Fruit fly (Drosophila melanogaster) whole organism, embryonic: Measurements from ENCODE around the gene CG18766.
A peak's percentile ranks its signal among the peaks of the same experiment; 100 is the strongest.

Experiments
- Atf-2 ChIP-seq: fragments of 200-800 bp; sonication (Bioruptor generic); optimal IDR thresholded peaks from 2 replicates; lab custom pipeline; 2016; ENCODE audit warnings: missing biosample characterization, missing genetic modification characterization
- CG11456 ChIP-seq: fragments of 200-800 bp; sonication (Bioruptor generic); IDR thresholded peaks from 3 replicates; pipeline ENCODE4 v1.3.6; 2022; ENCODE audit warnings: missing biosample characterization, missing genetic modification characterization
- CG11560 ChIP-seq: fragments of 200-800 bp; sonication (Bioruptor generic); IDR thresholded peaks from 3 replicates; pipeline ENCODE4 v1.3.6; 2022; ENCODE audit warnings: missing biosample characterization, missing genetic modification characterization
- CG12071 ChIP-seq: fragments of 200-800 bp; sonication (Bioruptor generic); optimal IDR thresholded peaks from 3 replicates; lab custom pipeline; 2018; ENCODE audit warnings: missing biosample characterization, mild to moderate bottlenecking, missing genetic modification characterization
- CG12236 ChIP-seq: fragments of 200-800 bp; sonication (Bioruptor generic); optimal IDR thresholded peaks from 2 replicates; lab custom pipeline; 2016; ENCODE audit warnings: missing biosample characterization, missing genetic modification characterization
- CG13624 ChIP-seq: fragments of 200-800 bp; sonication (Bioruptor generic); optimal IDR thresholded peaks from 2 replicates; lab custom pipeline; 2016; ENCODE audit warnings: missing biosample characterization, missing genetic modification characterization
- CG1602 ChIP-seq: fragments of 200-800 bp; sonication (Bioruptor generic); optimal IDR thresholded peaks from 3 replicates; lab custom pipeline; 2016; ENCODE audit warnings: missing biosample characterization, missing genetic modification characterization
- CG16863 ChIP-seq: fragments of 200-800 bp; sonication (Bioruptor generic); optimal IDR thresholded peaks from 3 replicates; lab custom pipeline; 2016; ENCODE audit warnings: missing biosample characterization, missing genetic modification characterization
- CG17385 ChIP-seq: fragments of 200-800 bp; sonication (Bioruptor generic); optimal IDR thresholded peaks from 3 replicates; lab custom pipeline; 2018; ENCODE audit warnings: missing biosample characterization, mild to moderate bottlenecking, missing genetic modification characterization
- CG17829 ChIP-seq: fragments of 200-800 bp; optimal IDR thresholded peaks from 2 replicates; lab custom pipeline; 2019; ENCODE audit warnings: missing biosample characterization, mild to moderate bottlenecking, missing genetic modification characterization, moderate library complexity
- CG2129 ChIP-seq: fragments of 200-800 bp; sonication (Bioruptor generic); IDR thresholded peaks from 2 replicates; pipeline ENCODE4 v1.3.6; 2022; ENCODE audit warnings: missing biosample characterization, missing genetic modification characterization; ENCODE audit not compliant: partially characterized antibody
- CG3281 ChIP-seq: fragments of 200-800 bp; sonication (Bioruptor generic); optimal IDR thresholded peaks from 3 replicates; lab custom pipeline; 2017; ENCODE audit warnings: missing biosample characterization, mild to moderate bottlenecking, missing genetic modification characterization
- CG3847 ChIP-seq: fragments of 200-800 bp; sonication (Bioruptor generic); IDR thresholded peaks from 2 replicates; pipeline ENCODE4 v1.3.6; 2022; ENCODE audit warnings: missing biosample characterization, missing genetic modification characterization
- CG4730 ChIP-seq: fragments of 200-800 bp; sonication (Bioruptor generic); IDR thresholded peaks from 2 replicates; pipeline ENCODE4 v1.3.6; 2022; ENCODE audit warnings: missing biosample characterization, missing genetic modification characterization
- CG6765 ChIP-seq: fragments of 200-800 bp; sonication (Bioruptor generic); optimal IDR thresholded peaks from 3 replicates; lab custom pipeline; 2017; ENCODE audit warnings: missing biosample characterization, mild to moderate bottlenecking, missing genetic modification characterization
- CG9932 ChIP-seq: fragments of 200-800 bp; sonication (Bioruptor generic); IDR thresholded peaks from 2 replicates; pipeline ENCODE4 v1.3.6; 2022; ENCODE audit warnings: missing biosample characterization, missing genetic modification characterization
- CkIIα-i1 ChIP-seq: fragments of 200-800 bp; sonication (Bioruptor generic); IDR thresholded peaks from 2 replicates; pipeline ENCODE4 v1.3.6; 2022; ENCODE audit warnings: missing biosample characterization, missing genetic modification characterization
- Dip3 ChIP-seq: fragments of 200-800 bp; sonication (Bioruptor generic); optimal IDR thresholded peaks from 3 replicates; lab custom pipeline; 2016; ENCODE audit warnings: missing biosample characterization, missing genetic modification characterization
- HLH4C ChIP-seq: fragments of 200-800 bp; sonication (Bioruptor generic); IDR thresholded peaks from 3 replicates; pipeline ENCODE4 v1.3.6; 2022; ENCODE audit warnings: missing biosample characterization, missing genetic modification characterization; ENCODE audit not compliant: partially characterized antibody
- Hr51 ChIP-seq, 2 experiments: fragments of 200-800 bp; sonication (Bioruptor generic); optimal IDR thresholded peaks; 2 replicates in 1 of 2; 3 replicates in 1 of 2; lab custom pipeline; 2016 to 2018; ENCODE audit warnings: missing biosample characterization in 2 of 2, missing genetic modification characterization in 2 of 2, mild to moderate bottlenecking in 1 of 2, moderate library complexity in 1 of 2
- Lim3 ChIP-seq: fragments of 200-800 bp; sonication (Bioruptor generic); IDR thresholded peaks from 2 replicates; pipeline ENCODE4 v1.3.6; 2022; ENCODE audit warnings: missing biosample characterization, missing genetic modification characterization
- Opbp ChIP-seq: fragments of 200-800 bp; sonication (Bioruptor generic); IDR thresholded peaks from 3 replicates; pipeline ENCODE4 v1.3.6; 2022; ENCODE audit warnings: missing biosample characterization, missing genetic modification characterization; ENCODE audit not compliant: partially characterized antibody
- PHDP ChIP-seq: fragments of 200-800 bp; sonication (Bioruptor generic); optimal IDR thresholded peaks from 3 replicates; lab custom pipeline; 2018; ENCODE audit warnings: missing biosample characterization, mild to moderate bottlenecking, missing genetic modification characterization, moderate library complexity
- Rfx ChIP-seq: fragments of 200-800 bp; sonication (Bioruptor generic); IDR thresholded peaks from 2 replicates; pipeline ENCODE4 v1.3.6; 2022; ENCODE audit warnings: missing biosample characterization, missing genetic modification characterization
- Sox100B ChIP-seq: fragments of 200-800 bp; sonication (Bioruptor generic); optimal IDR thresholded peaks from 3 replicates; lab custom pipeline; 2018; ENCODE audit warnings: missing biosample characterization, mild to moderate bottlenecking, missing genetic modification characterization
- Sry-δ ChIP-seq: fragments of 200-800 bp; sonication (Bioruptor generic); optimal IDR thresholded peaks from 2 replicates; lab custom pipeline; 2016; ENCODE audit warnings: missing biosample characterization, missing genetic modification characterization
- Xbp1 ChIP-seq: fragments of 200-800 bp; sonication (Bioruptor generic); optimal IDR thresholded peaks from 3 replicates; lab custom pipeline; 2016; ENCODE audit warnings: missing biosample characterization, mild to moderate bottlenecking, missing genetic modification characterization
- YL-1 ChIP-seq: fragments of 200-800 bp; sonication (Bioruptor generic); optimal IDR thresholded peaks from 3 replicates; lab custom pipeline; 2017; ENCODE audit warnings: missing biosample characterization, mild to moderate bottlenecking, missing genetic modification characterization
- ab ChIP-seq: fragments of 200-800 bp; sonication (Bioruptor generic); optimal IDR thresholded peaks from 2 replicates; lab custom pipeline; 2016; ENCODE audit warnings: missing biosample characterization, missing genetic modification characterization
- al ChIP-seq: fragments of 200-800 bp; sonication (Bioruptor generic); IDR thresholded peaks from 2 replicates; pipeline ENCODE4 v1.3.6; 2022; ENCODE audit warnings: missing biosample characterization, missing genetic modification characterization
- ap ChIP-seq: fragments of 200-800 bp; sonication (Bioruptor generic); IDR thresholded peaks from 2 replicates; pipeline ENCODE4 v1.3.6; 2022; ENCODE audit warnings: missing biosample characterization, missing genetic modification characterization
- bcd ChIP-seq: fragments of 200-800 bp; sonication (Bioruptor generic); optimal IDR thresholded peaks from 2 replicates; lab custom pipeline; 2017; ENCODE audit warnings: missing biosample characterization, mild to moderate bottlenecking, missing genetic modification characterization
- cas ChIP-seq: fragments of 200-800 bp; sonication (Bioruptor generic); IDR thresholded peaks from 2 replicates; pipeline ENCODE4 v1.3.6; 2022; ENCODE audit warnings: missing biosample characterization, missing genetic modification characterization
- danr ChIP-seq: fragments of 200-800 bp; sonication (Bioruptor generic); IDR thresholded peaks from 2 replicates; pipeline ENCODE4 v1.3.6; 2022; ENCODE audit warnings: missing biosample characterization, missing genetic modification characterization
- en ChIP-seq: fragments of 200-800 bp; sonication (Bioruptor generic); optimal IDR thresholded peaks from 2 replicates; lab custom pipeline; 2016; ENCODE audit warnings: missing biosample characterization, missing genetic modification characterization
- h ChIP-seq: fragments of >200 bp; optimal IDR thresholded peaks from 2 replicates; lab custom pipeline; 2017
- hbn ChIP-seq: fragments of 200-800 bp; sonication (Bioruptor generic); IDR thresholded peaks from 2 replicates; pipeline ENCODE4 v1.3.6; 2022; ENCODE audit warnings: missing biosample characterization, missing genetic modification characterization; ENCODE audit not compliant: partially characterized antibody
- hth ChIP-seq: fragments of >200 bp; optimal IDR thresholded peaks from 2 replicates; lab custom pipeline; 2017; ENCODE audit warnings: inconsistent platforms
- knrl ChIP-seq: fragments of 200-800 bp; sonication (Bioruptor generic); IDR thresholded peaks from 3 replicates; pipeline ENCODE4 v1.3.6; 2022; ENCODE audit warnings: missing biosample characterization, missing genetic modification characterization; ENCODE audit not compliant: partially characterized antibody
- lilli ChIP-seq: fragments of 200-800 bp; sonication (Bioruptor generic); optimal IDR thresholded peaks from 3 replicates; lab custom pipeline; 2016; ENCODE audit warnings: missing biosample characterization, missing genetic modification characterization
- mirr ChIP-seq: fragments of 200-800 bp; sonication (Bioruptor generic); optimal IDR thresholded peaks from 3 replicates; lab custom pipeline; 2018; ENCODE audit warnings: missing biosample characterization, mild to moderate bottlenecking, missing genetic modification characterization
- otp ChIP-seq: fragments of 200-800 bp; sonication (Bioruptor generic); IDR thresholded peaks from 3 replicates; pipeline ENCODE4, ENCODE4 v1.3.6; 2022; ENCODE audit warnings: missing biosample characterization, missing genetic modification characterization
- pnt ChIP-seq: fragments of 200-800 bp; sonication (Bioruptor generic); optimal IDR thresholded peaks from 3 replicates; lab custom pipeline; 2016; ENCODE audit warnings: missing biosample characterization, missing genetic modification characterization
- prd ChIP-seq, 3 experiments: fragments of >200 bp in 2 of 3; fragments of 200-800 bp in 1 of 3; sonication (Bioruptor generic) in 1 of 3; optimal IDR thresholded peaks in 2 of 3; IDR thresholded peaks in 1 of 3; 2 replicates in 2 of 3; 3 replicates in 1 of 3; pipeline versions ENCODE4 v1.3.6 to Lab custom; 2017 to 2022; ENCODE audit warnings: missing biosample characterization in 1 of 3, missing genetic modification characterization in 1 of 3
- repo ChIP-seq: fragments of 200-800 bp; sonication (Bioruptor generic); optimal IDR thresholded peaks from 2 replicates; lab custom pipeline; 2016; ENCODE audit warnings: missing biosample characterization, missing genetic modification characterization
- toy ChIP-seq: fragments of 200-800 bp; sonication (Bioruptor generic); IDR thresholded peaks from 2 replicates; pipeline ENCODE4 v1.3.6; 2022; ENCODE audit warnings: missing biosample characterization, missing genetic modification characterization
- trem ChIP-seq: fragments of 200-800 bp; optimal IDR thresholded peaks from 3 replicates; lab custom pipeline; 2019; ENCODE audit warnings: missing biosample characterization, mild to moderate bottlenecking, missing genetic modification characterization, moderate library complexity
- vfl ChIP-seq: fragments of 200-800 bp; sonication (Bioruptor generic); optimal IDR thresholded peaks from 2 replicates; lab custom pipeline; 2016; ENCODE audit warnings: missing biosample characterization, missing genetic modification characterization
- z ChIP-seq: fragments of 200-800 bp; sonication (Bioruptor generic); IDR thresholded peaks from 3 replicates; pipeline ENCODE4 v1.3.6; 2022; ENCODE audit warnings: missing biosample characterization, missing genetic modification characterization

Gene CG18766

DNA sequence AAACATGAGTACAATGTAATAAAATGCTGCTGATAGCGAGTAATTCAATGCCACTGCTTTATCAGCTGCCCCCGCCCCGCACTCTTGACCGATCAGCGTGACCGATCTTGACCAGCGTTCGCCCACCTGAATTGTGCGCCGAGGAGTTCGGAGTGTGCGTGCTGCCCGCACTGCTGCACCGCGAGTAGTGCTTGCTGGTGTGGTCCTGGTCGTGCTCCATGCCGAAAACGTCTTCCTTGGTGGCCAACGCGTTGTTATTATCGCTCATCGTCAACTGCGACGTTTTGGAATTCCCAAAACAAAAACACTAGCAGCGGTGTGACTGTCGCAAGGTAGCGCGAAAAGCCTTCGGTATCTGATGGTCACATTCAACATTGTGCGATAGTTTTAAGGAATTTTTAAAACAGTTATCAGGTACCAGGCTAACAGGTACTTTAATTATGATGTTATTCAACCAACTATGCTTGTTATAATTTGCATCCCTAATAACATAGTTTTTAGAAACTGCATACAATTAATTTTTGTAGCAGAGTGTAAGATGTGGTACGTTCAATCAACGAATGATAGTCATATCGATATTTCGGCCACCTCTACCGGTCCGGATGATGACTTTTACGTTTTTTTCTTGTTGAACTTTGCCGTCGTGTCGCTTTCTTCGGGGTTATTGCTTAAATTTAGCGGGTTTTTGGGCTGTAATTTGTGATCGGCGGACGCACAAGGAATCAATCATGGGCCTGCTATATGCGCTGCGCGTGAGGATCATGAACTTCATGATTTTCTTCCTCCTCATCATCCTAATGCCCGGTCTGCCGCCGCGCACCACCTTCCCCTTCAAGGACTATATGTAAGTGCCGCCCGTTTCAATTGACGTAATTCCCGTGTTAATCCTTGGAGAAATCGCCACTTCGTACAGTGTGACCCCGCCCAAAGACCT lies 43.4 kb upstream of the CG18766 start, which contains the start of the genes bigmax and Hmu (continued):
- TF ChIP-seq Rfx (GFP tag; lab: Robert Waterston, UW), result peak; percentile 90
- peak; percentile 67 for TF ChIP-seq CG12071 (GFP tag; lab: Kevin White, UChicago)
- TF ChIP-seq repo (GFP tag; lab: Kevin White, UChicago), result peak; percentile 81
- TF ChIP-seq Atf-2 (GFP tag; lab: Kevin White, UChicago), result peak; percentile 85
- peak; percentile 68 for TF ChIP-seq en (GFP tag; lab: Kevin White, UChicago)
- TF ChIP-seq CG9932, result peak; percentile 93
- no peak for TF ChIP-seq hth
- TF ChIP-seq danr, result peak; percentile 48; the same call in 1 of the 2 replicates
- TF ChIP-seq Xbp1 (GFP tag; lab: Kevin White, UChicago), result peak; percentile 92
- peak; percentile 90 for TF ChIP-seq vfl (GFP tag; lab: Kevin White, UChicago)
- peak; percentile 91 for TF ChIP-seq trem
- peak; percentile 96 for TF ChIP-seq knrl (GFP tag; lab: Robert Waterston, UW)
- peak; percentile 94 for TF ChIP-seq lilli (GFP tag; lab: Kevin White, UChicago)
- TF ChIP-seq cas (GFP tag; lab: Robert Waterston, UW), result peak; percentile 71
- TF ChIP-seq CG12236 (GFP tag; lab: Kevin White, UChicago), result peak; percentile 64
- peak; percentile 73 for TF ChIP-seq bcd
- no peak for TF ChIP-seq prd (optimal IDR thresholded peaks at IDR 0.05; lab: Kevin White, UChicago)
- peak; percentile 84 for TF ChIP-seq prd (GFP tag; IDR thresholded peaks at IDR 0.05; lab: Robert Waterston, UW)
- TF ChIP-seq hbn (GFP tag; lab: Robert Waterston, UW), result peak; percentile 94
- peak; percentile 86 for TF ChIP-seq Opbp (GFP tag; lab: Robert Waterston, UW)
- no peak for TF ChIP-seq h (lab: Kevin White, UChicago)
- peak; percentile 85 for TF ChIP-seq Dip3 (GFP tag; lab: Kevin White, UChicago)
- peak; percentile 89 for TF ChIP-seq CG3847
- TF ChIP-seq mirr (GFP tag; lab: Kevin White, UChicago), result peak; percentile 92
- no peak for TF ChIP-seq Sox100B (GFP tag; lab: Kevin White, UChicago)
- peak; percentile 85 to 86 for TF ChIP-seq Hr51 (GFP tag; optimal IDR thresholded peaks at IDR 0.05; lab: Kevin White, UChicago)
- TF ChIP-seq ap (GFP tag; lab: Robert Waterston, UW), result peak; percentile 72
- TF ChIP-seq pnt, result peak; percentile 86
- TF ChIP-seq Lim3 (GFP tag; lab: Robert Waterston, UW), result peak; percentile 21; the same call in 1 of the 2 replicates
- TF ChIP-seq CG2129 (GFP tag; lab: Robert Waterston, UW), result peak; percentile 87
- TF ChIP-seq HLH4C, result peak; percentile 83
- peak; percentile 81 for TF ChIP-seq CG16863 (GFP tag; lab: Kevin White, UChicago)
- peak; percentile 13 for TF ChIP-seq ab
- TF ChIP-seq al (GFP tag; lab: Robert Waterston, UW), result peak; percentile 79
- TF ChIP-seq CG6765 (GFP tag; lab: Kevin White, UChicago), result no peak
- peak; percentile 71; the same call in 1 of the 3 replicates for TF ChIP-seq otp (GFP tag; lab: Robert Waterston, UW)
- peak; percentile 94 for TF ChIP-seq YL-1
- TF ChIP-seq Sry-δ, result peak; percentile 99
- TF ChIP-seq CG3281, result peak; percentile 71
- TF ChIP-seq CG4730, result peak; percentile 72
- peak; percentile 52; the same call in 1 of the 2 replicates for TF ChIP-seq toy (GFP tag; lab: Robert Waterston, UW)
- TF ChIP-seq CG17829 (tag; lab: Kevin White, UChicago), result peak; percentile 88
- TF ChIP-seq CG1602 (GFP tag; lab: Kevin White, UChicago), result peak; percentile 84
- TF ChIP-seq PHDP (tag; lab: Kevin White, UChicago), result peak; percentile 87
- no peak for TF ChIP-seq z
- peak; percentile 97 for TF ChIP-seq CG13624 (GFP tag; lab: Kevin White, UChicago)
- peak; percentile 67; the same call in 2 of the 3 replicates for TF ChIP-seq CG11560
- no peak for TF ChIP-seq CkIIα-i1
- peak; percentile 63 for TF ChIP-seq CG17385 (GFP tag; lab: Kevin White, UChicago)
- TF ChIP-seq CG11456, result peak; percentile 86
